Worm (Caenorhabditis elegans): ENCODE results near the gene srd-26.
A peak's percentile ranks its signal among the peaks of the same experiment; 100 is the strongest.

Gene srd-26

ce11 chrV:14175216-14175615 lies 12.4 kb upstream of the srd-26 start, which contains the start of gene cest-2.2:
TSS of gene cest-2.2 (minus strand) at chrV:14175355.
- TF ChIP-seq nhr-80 (tag; optimal IDR thresholded peaks at IDR 0.05), result peak; percentile 54
- no peak for TF ChIP-seq atf-7 (tag; optimal IDR thresholded peaks at IDR 0.05)
- no peak for TF ChIP-seq hrde-1 (tag; optimal IDR thresholded peaks at IDR 0.05; ENCODE audit: borderline replicate concordance)
- no peak for TF ChIP-seq fkh-3 (tag; optimal IDR thresholded peaks at IDR 0.05)
- TF ChIP-seq nhr-120 (GFP tag; IDR thresholded peaks at IDR 0.05), result no peak
- no peak for TF ChIP-seq C17E4.6 (GFP tag; IDR thresholded peaks at IDR 0.05)

- no peak for TF ChIP-seq lag-1 (GFP tag; IDR thresholded peaks at IDR 0.05)
- peak; percentile 13 for TF ChIP-seq nhr-80 (tag; optimal IDR thresholded peaks at IDR 0.05)
- no peak for TF ChIP-seq attf-5 (GFP tag; optimal IDR thresholded peaks at IDR 0.05)
Observed at ce11 chrV:14171284-14171683, 8.5 kb upstream of the srd-26 start, which contains the start of gene cest-2.1. TSS of gene cest-2.1 (minus strand) at chrV:14171481.

ce11 chrV:14167629-14168028 lies 4.8 kb upstream of the srd-26 start, which contains the start of gene ocam-1:
TSS of gene ocam-1 (minus strand) at chrV:14167729.
- TF ChIP-seq B0035.1 (tag; optimal IDR thresholded peaks at IDR 0.05), result no peak
- TF ChIP-seq dpl-1 (GFP tag; optimal IDR thresholded peaks at IDR 0.05), result no peak
- TF ChIP-seq Y53G8AR.9 (GFP tag; conservative IDR thresholded peaks at IDR 0.05), result no peak
- TF ChIP-seq sdz-38 (tag; optimal IDR thresholded peaks at IDR 0.05), result no peak
- no peak for TF ChIP-seq T07F8.4 (tag; optimal IDR thresholded peaks at IDR 0.05)
- no peak for TF ChIP-seq Y56A3A.18 (GFP tag; IDR thresholded peaks at IDR 0.05)
- TF ChIP-seq snpc-1.3 (tag; optimal IDR thresholded peaks at IDR 0.05; ENCODE audit: insufficient read depth), result no peak
- no peak for TF ChIP-seq madf-8 (GFP tag; conservative IDR thresholded peaks at IDR 0.05)
- no peak for TF ChIP-seq tbx-9 (tag; optimal IDR thresholded peaks at IDR 0.05; ENCODE audit: borderline replicate concordance)
- no peak for TF ChIP-seq ceh-79 (tag; optimal IDR thresholded peaks at IDR 0.05)
- no peak for TF ChIP-seq nhr-179 (tag; optimal IDR thresholded peaks at IDR 0.05)
- TF ChIP-seq sea-2 (GFP tag; IDR thresholded peaks at IDR 0.05), result no peak
- TF ChIP-seq madf-10 (tag; optimal IDR thresholded peaks at IDR 0.05), result no peak
- TF ChIP-seq sptf-2 (GFP tag; optimal IDR thresholded peaks at IDR 0.05), result no peak
- no peak for TF ChIP-seq nfya-1 (tag; optimal IDR thresholded peaks at IDR 0.05; ENCODE audit: borderline replicate concordance, insufficient read depth)
- TF ChIP-seq egl-18 (GFP tag; IDR thresholded peaks at IDR 0.05), result no peak
- TF ChIP-seq ceh-40 (GFP tag; IDR thresholded peaks at IDR 0.05), result no peak
- no peak for TF ChIP-seq lin-54 (GFP tag; optimal IDR thresholded peaks at IDR 0.05)
- no peak for TF ChIP-seq snpc-4 (GFP tag; optimal IDR thresholded peaks at IDR 0.05)
- TF ChIP-seq snpc-4 (tag; optimal IDR thresholded peaks at IDR 0.05), result no peak
- no peak for TF ChIP-seq snpc-3.4 (tag; optimal IDR thresholded peaks at IDR 0.05)

- TF ChIP-seq lir-1 (GFP tag; conservative IDR thresholded peaks at IDR 0.05) (no peak), nfya-1 (tag; optimal IDR thresholded peaks at IDR 0.05; ENCODE audit: borderline replicate concordance, insufficient read depth) (no peak), B0261.1 (tag; optimal IDR thresholded peaks at IDR 0.05) (no peak), tlf-1 (GFP tag; optimal IDR thresholded peaks at IDR 0.05) (no peak)
Observed at ce11 chrV:14166630-14167029, 3.8 kb upstream of the srd-26 start, which contains the start of gene cest-1.1. TSS of gene cest-1.1 (minus strand) at chrV:14166730.

- TF ChIP-seq F55B11.4 (tag; optimal IDR thresholded peaks at IDR 0.05; ENCODE audit: borderline replicate concordance, insufficient read depth), result no peak
- no peak for TF ChIP-seq ztf-26 (tag; optimal IDR thresholded peaks at IDR 0.05)
- TF ChIP-seq sptf-2 (GFP tag; optimal IDR thresholded peaks at IDR 0.05), result no peak
- TF ChIP-seq nhr-80 (tag; optimal IDR thresholded peaks at IDR 0.05), result peak; percentile 11
- no peak for TF ChIP-seq Y53G8AR.9 (GFP tag; conservative IDR thresholded peaks at IDR 0.05)
Observed at ce11 chrV:14165745-14166144, 2.9 kb upstream of the srd-26 start.

Data from whole organism, young adult.